Fruit fly (Drosophila melanogaster): Measurements from ENCODE around the gene CG14963.

- TF ChIP-seq psq (optimal IDR thresholded peaks at IDR 0.05) (no peak), Sin3A (optimal IDR thresholded peaks at IDR 0.05) (no peak), ttk (optimal IDR thresholded peaks at IDR 0.05) (no peak), Myc (optimal IDR thresholded peaks at IDR 0.05) (no peak)
Measured at dm6 chr3L:3192912-3193311, 20.6 kb upstream of the CG14963 start, which contains the start of gene Hsp83.

Measured in Kc167 (cell line).